Worm (Caenorhabditis elegans) whole organism, late embryonic: Measurements from ENCODE around the gene srx-92.

Experiments
- C38D4.7 ChIP-seq: fragments of 200-800 bp; sonication (Bioruptor generic); optimal IDR thresholded peaks from 2 replicates; lab custom pipeline; 2018; ENCODE audit warnings: mild to moderate bottlenecking, missing genetic modification characterization, moderate library complexity, missing compliant biosample characterization
- F13H6.1 ChIP-seq: sonication (generic microtip); optimal IDR thresholded peaks from 2 replicates; lab custom pipeline; 2016; ENCODE audit warnings: missing genetic modification characterization, missing compliant biosample characterization
- K09A11.1 ChIP-seq: sonication (generic microtip); optimal IDR thresholded peaks from 2 replicates; lab custom pipeline; 2017; ENCODE audit warnings: antibody characterized with exemption, mild to moderate bottlenecking, missing genetic modification characterization, missing compliant biosample characterization; ENCODE audit not compliant: insufficient read depth
- T23F11.4 ChIP-seq: fragments of 200-800 bp; sonication (Bioruptor generic); optimal IDR thresholded peaks from 2 replicates; lab custom pipeline; 2018; ENCODE audit warnings: mild to moderate bottlenecking, missing genetic modification characterization, missing compliant biosample characterization
- ceh-18 ChIP-seq: sonication (generic microtip); optimal IDR thresholded peaks from 2 replicates; lab custom pipeline; 2016; ENCODE audit warnings: missing genetic modification characterization, missing compliant biosample characterization
- ceh-2 ChIP-seq: sonication (generic microtip); optimal IDR thresholded peaks from 2 replicates; lab custom pipeline; 2016; ENCODE audit warnings: missing genotype, missing genetic modification characterization, missing compliant biosample characterization
- ceh-22 ChIP-seq: sonication (generic microtip); optimal IDR thresholded peaks from 2 replicates; lab custom pipeline; 2017; ENCODE audit warnings: missing biosample characterization, missing genetic modification characterization
- ceh-24 ChIP-seq: sonication (generic microtip); optimal IDR thresholded peaks from 2 replicates; lab custom pipeline; 2016; ENCODE audit warnings: mild to moderate bottlenecking, missing genetic modification characterization, missing compliant biosample characterization
- ceh-30 ChIP-seq: fragments of 150-350 bp; optimal IDR thresholded peaks from 2 replicates; lab custom pipeline; 2014; ENCODE audit warnings: missing biosample characterization, missing genetic modification characterization
- ceh-34 ChIP-seq: sonication (generic microtip); optimal IDR thresholded peaks from 2 replicates; lab custom pipeline; 2016; ENCODE audit warnings: mild to moderate bottlenecking, missing genetic modification characterization, missing compliant biosample characterization
- ceh-45 ChIP-seq: fragments of 200-800 bp; sonication (Bioruptor generic); IDR thresholded peaks from 2 replicates; pipeline ENCODE4 v1.3.6; 2022; ENCODE audit warnings: missing genetic modification reagents, missing genetic modification characterization, missing compliant biosample characterization
- ceh-9 ChIP-seq: sonication (generic microtip); optimal IDR thresholded peaks from 2 replicates; lab custom pipeline; 2016; ENCODE audit warnings: mild to moderate bottlenecking, missing genetic modification characterization, inconsistent platforms, missing compliant biosample characterization
- elt-4 ChIP-seq: sonication (generic microtip); optimal IDR thresholded peaks from 2 replicates; lab custom pipeline; 2016; ENCODE audit warnings: missing genetic modification characterization, missing compliant biosample characterization
- eyg-1 ChIP-seq: sonication (generic microtip); optimal IDR thresholded peaks from 2 replicates; lab custom pipeline; 2016; ENCODE audit warnings: missing genotype, missing genetic modification characterization, missing compliant biosample characterization
- gmeb-2 ChIP-seq: sonication (generic microtip); optimal IDR thresholded peaks from 2 replicates; lab custom pipeline; 2016; ENCODE audit warnings: missing genetic modification characterization, inconsistent platforms, missing compliant biosample characterization
- hlh-13 ChIP-seq: fragments of 200-800 bp; sonication (Bioruptor generic); optimal IDR thresholded peaks from 2 replicates; lab custom pipeline; 2018; ENCODE audit warnings: mild to moderate bottlenecking, missing genetic modification characterization, missing compliant biosample characterization
- hlh-15 ChIP-seq: sonication (generic microtip); optimal IDR thresholded peaks from 2 replicates; lab custom pipeline; 2016; ENCODE audit warnings: missing genetic modification characterization, missing compliant biosample characterization
- hlh-30 ChIP-seq: sonication (generic microtip); optimal IDR thresholded peaks from 2 replicates; lab custom pipeline; 2017; ENCODE audit warnings: antibody characterized with exemption, missing genetic modification characterization, missing compliant biosample characterization; ENCODE audit not compliant: insufficient read depth
- lin-11 ChIP-seq: fragments of 200-800 bp; sonication (Bioruptor generic); optimal IDR thresholded peaks from 2 replicates; lab custom pipeline; 2018; ENCODE audit warnings: mild to moderate bottlenecking, missing genetic modification characterization, missing compliant biosample characterization
- mec-3 ChIP-seq: sonication (generic microtip); optimal IDR thresholded peaks from 2 replicates; lab custom pipeline; 2016; ENCODE audit warnings: borderline replicate concordance, missing genetic modification characterization, missing compliant biosample characterization
- nhr-11 ChIP-seq: fragments of 150-350 bp; optimal IDR thresholded peaks from 2 replicates; lab custom pipeline; 2014; ENCODE audit warnings: missing biosample characterization, missing genetic modification characterization
- nhr-232 ChIP-seq: sonication (generic microtip); optimal IDR thresholded peaks from 2 replicates; lab custom pipeline; 2016; ENCODE audit warnings: missing genetic modification characterization, missing compliant biosample characterization
- npax-4 ChIP-seq: sonication (generic microtip); optimal IDR thresholded peaks from 2 replicates; lab custom pipeline; 2016; ENCODE audit warnings: missing genetic modification characterization, missing compliant biosample characterization
- pat-9 ChIP-seq: fragments of 200-800 bp; sonication (Bioruptor generic); optimal IDR thresholded peaks from 2 replicates; lab custom pipeline; 2018; ENCODE audit warnings: mild to moderate bottlenecking, missing genetic modification characterization, moderate library complexity, missing compliant biosample characterization
- pax-1 ChIP-seq: fragments of 150-350 bp; optimal IDR thresholded peaks from 2 replicates; lab custom pipeline; 2014; ENCODE audit warnings: missing biosample characterization, missing genetic modification characterization
- pha-2 ChIP-seq: sonication (generic microtip); optimal IDR thresholded peaks from 2 replicates; lab custom pipeline; 2017; ENCODE audit warnings: mild to moderate bottlenecking, missing genetic modification characterization, missing compliant biosample characterization
- pha-4 ChIP-seq: fragments of 150-350 bp; optimal IDR thresholded peaks from 2 replicates; lab custom pipeline; 2018; ENCODE audit warnings: missing biosample characterization, missing genetic modification reagents, missing genetic modification characterization
- pqm-1 ChIP-seq: sonication (generic microtip); optimal IDR thresholded peaks from 2 replicates; lab custom pipeline; 2016; ENCODE audit warnings: missing genetic modification characterization, missing compliant biosample characterization
- ref-2 ChIP-seq: sonication (generic microtip); optimal IDR thresholded peaks from 2 replicates; lab custom pipeline; 2016; ENCODE audit warnings: missing genetic modification characterization, missing compliant biosample characterization
- sox-2 ChIP-seq: fragments of 200-800 bp; sonication (Bioruptor generic); IDR thresholded peaks from 2 replicates; pipeline ENCODE4 v1.3.6; 2022; ENCODE audit warnings: missing genetic modification reagents, missing genetic modification characterization, missing compliant biosample characterization
- tbx-2 ChIP-seq: sonication (generic microtip); optimal IDR thresholded peaks from 2 replicates; lab custom pipeline; 2016; ENCODE audit warnings: missing genetic modification characterization, missing compliant biosample characterization
- ttx-3 ChIP-seq: sonication (generic microtip); optimal IDR thresholded peaks from 2 replicates; lab custom pipeline; 2016; ENCODE audit warnings: missing genetic modification reagents, missing genetic modification characterization, missing compliant biosample characterization
- unc-86 ChIP-seq: sonication (generic microtip); optimal IDR thresholded peaks from 2 replicates; lab custom pipeline; 2016; ENCODE audit warnings: missing genetic modification characterization, missing compliant biosample characterization
- zip-5 ChIP-seq: sonication (generic microtip); optimal IDR thresholded peaks from 2 replicates; lab custom pipeline; 2016; ENCODE audit warnings: missing genetic modification characterization, missing compliant biosample characterization

Gene srx-92

ce11 chrV:7297263-7297662, 27.9 kb downstream of the srx-92 start, which contains the start of gene srj-32:
Gene srj-32 (minus strand): TSS chrV:7297363.
- no peak for TF ChIP-seq ceh-22 (tag; lab: Kevin White, UChicago)
- no peak for TF ChIP-seq ref-2 (tag; lab: Kevin White, UChicago)
- TF ChIP-seq T23F11.4 (GFP tag; lab: Kevin White, UChicago) = no peak
- TF ChIP-seq mec-3 = no peak
- TF ChIP-seq, all 69 proteins: peak for 0

ce11 chrV:7295270-7295669, 29.9 kb downstream of the srx-92 start, which contains the start of gene F07G11.4:
Gene F07G11.4 (minus strand): TSS chrV:7295370.
- TF ChIP-seq K09A11.1 (tag; lab: Kevin White, UChicago) = no peak

- TF ChIP-seq pax-1 (tag; lab: Kevin White, UChicago) = no peak
- TF ChIP-seq, all 69 proteins: peak for 0
Measured at ce11 chrV:7288699-7289098, 36.5 kb downstream of the srx-92 start, which contains the start of gene C13A2.1. Gene C13A2.1 (plus strand): TSS chrV:7288999.

ce11 chrV:7282037-7282436, 43.1 kb downstream of the srx-92 start, which contains the start of gene C13A2.3:
Gene C13A2.3 (plus strand): TSS chrV:7282337.
- TF ChIP-seq tbx-2 (tag; lab: Kevin White, UChicago) (no peak), pha-2 (tag; lab: Kevin White, UChicago) (no peak), nhr-11 (tag; lab: Kevin White, UChicago) (no peak), ceh-9 (tag; lab: Kevin White, UChicago) (no peak), zip-5 (no peak), hlh-30 (tag; lab: Kevin White, UChicago) (no peak), npax-4 (no peak), ceh-2 (tag; lab: Kevin White, UChicago) (no peak), sox-2 (no peak), ttx-3 (tag; lab: Kevin White, UChicago) (no peak), hlh-15 (tag; lab: Kevin White, UChicago) (no peak), ceh-34 (tag; lab: Kevin White, UChicago) (no peak), gmeb-2 (no peak), pqm-1 (no peak), hlh-13 (GFP tag; lab: Kevin White, UChicago) (no peak), elt-4 (tag; lab: Kevin White, UChicago) (no peak)

- TF ChIP-seq F13H6.1 (tag; lab: Kevin White, UChicago) (no peak), ref-2 (tag; lab: Kevin White, UChicago) (no peak), ceh-18 (no peak), ceh-22 (tag; lab: Kevin White, UChicago) (no peak), pha-4 (tag; lab: Kevin White, UChicago) (no peak), ceh-30 (tag; lab: Kevin White, UChicago) (no peak), lin-11 (tag; lab: Kevin White, UChicago) (no peak), sox-2 (no peak), nhr-232 (tag; lab: Kevin White, UChicago) (no peak), C38D4.7 (GFP tag; lab: Kevin White, UChicago) (no peak), T23F11.4 (GFP tag; lab: Kevin White, UChicago) (no peak), ceh-24 (tag; lab: Kevin White, UChicago) (no peak), ceh-45 (GFP tag; lab: Robert Waterston, UW) (no peak), K09A11.1 (tag; lab: Kevin White, UChicago) (no peak), ceh-34 (tag; lab: Kevin White, UChicago) (no peak), unc-86 (no peak), pat-9 (tag; lab: Kevin White, UChicago) (no peak), eyg-1 (no peak), gmeb-2 (no peak), zip-5 (no peak)
- TF ChIP-seq, all 69 proteins: peak for 0
Measured at ce11 chrV:7279090-7279489, 46.1 kb downstream of the srx-92 start, which contains the start of gene C13A2.4. Gene C13A2.4 (plus strand): TSS chrV:7279390.
